Worm (Caenorhabditis elegans) whole organism, L2 larva: ENCODE results near the gene K09C8.7.

Experiments used
- ZK546.5 ChIP-seq: sonication (generic microtip); optimal IDR thresholded peaks from 2 replicates; lab custom pipeline; 2017; ENCODE audit warnings: missing biosample characterization, missing genetic modification characterization
- ceh-82 ChIP-seq: fragments of 150-350 bp; optimal IDR thresholded peaks from 2 replicates; lab custom pipeline; 2014; ENCODE audit warnings: missing biosample characterization, missing genetic modification characterization
- elt-1 ChIP-seq: fragments of 150-350 bp; optimal IDR thresholded peaks from 2 replicates; lab custom pipeline; 2014; ENCODE audit warnings: missing biosample characterization, missing genetic modification characterization
- elt-3 ChIP-seq: sonication (generic microtip); optimal IDR thresholded peaks from 2 replicates; lab custom pipeline; 2017; ENCODE audit warnings: missing biosample characterization, missing genetic modification characterization
- fos-1 ChIP-seq: fragments of 150-350 bp; optimal IDR thresholded peaks from 2 replicates; lab custom pipeline; 2014; ENCODE audit warnings: missing biosample characterization, missing genetic modification characterization
- lin-39 ChIP-seq: fragments of 150-350 bp; optimal IDR thresholded peaks from 2 replicates; lab custom pipeline; 2014; ENCODE audit warnings: missing biosample characterization, missing genetic modification reagents, missing genetic modification characterization
- nhr-10 ChIP-seq: sonication (generic microtip); optimal IDR thresholded peaks from 2 replicates; lab custom pipeline; 2017; ENCODE audit warnings: missing biosample characterization, missing genetic modification characterization
- nhr-21 ChIP-seq: fragments of 150-350 bp; optimal IDR thresholded peaks from 2 replicates; lab custom pipeline; 2014; ENCODE audit warnings: missing biosample characterization, missing genetic modification characterization
- nhr-237 ChIP-seq: fragments of 150-350 bp; optimal IDR thresholded peaks from 2 replicates; lab custom pipeline; 2014; ENCODE audit warnings: missing biosample characterization, missing genetic modification characterization
- skn-1 ChIP-seq: sonication (generic microtip); optimal IDR thresholded peaks from 2 replicates; lab custom pipeline; 2017; ENCODE audit warnings: missing biosample characterization, missing genetic modification characterization
- unc-62 ChIP-seq: fragments of 150-350 bp; optimal IDR thresholded peaks from 2 replicates; lab custom pipeline; 2014; ENCODE audit warnings: missing biosample characterization, missing genetic modification reagents, missing genetic modification characterization
- ztf-1 ChIP-seq: fragments of 200-800 bp; sonication (Bioruptor generic); conservative IDR thresholded peaks from 2 replicates; pipeline ENCODE4 v1.3.6; 2022; ENCODE audit warnings: missing genetic modification characterization, missing compliant biosample characterization
- ztf-11 ChIP-seq: sonication (generic microtip); optimal IDR thresholded peaks from 2 replicates; lab custom pipeline; 2017; ENCODE audit warnings: missing biosample characterization, missing genetic modification characterization
- ztf-4 ChIP-seq: fragments of 150-350 bp; optimal IDR thresholded peaks from 2 replicates; lab custom pipeline; 2014; ENCODE audit warnings: missing biosample characterization, missing genetic modification characterization

DNA sequence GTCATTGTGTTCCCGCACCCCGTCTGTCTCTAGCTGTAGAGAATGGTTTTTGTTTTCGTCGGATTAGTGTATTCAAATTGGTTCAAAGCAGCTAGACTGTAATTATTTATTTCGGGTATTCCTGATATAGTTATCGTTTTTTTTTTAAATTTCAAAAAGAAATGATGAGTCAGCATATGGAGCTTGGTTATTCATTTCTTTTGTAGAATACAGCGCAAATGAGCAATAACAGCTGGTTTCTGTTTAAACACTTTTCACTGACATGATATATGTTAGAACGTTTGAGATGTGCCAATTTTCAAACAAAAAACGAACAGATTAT lies 39.6 kb upstream of the K09C8.7 start:
- TF ChIP-seq fos-1 (no peak), ceh-82 (tag; lab: Kevin White, UChicago) (no peak), nhr-21 (tag; lab: Kevin White, UChicago) (no peak), unc-62 (GFP tag; lab: Kevin White, UChicago) (no peak), ztf-11 (tag; lab: Kevin White, UChicago) (no peak), ztf-4 (tag; lab: Kevin White, UChicago) (no peak), elt-1 (tag; lab: Kevin White, UChicago) (no peak), elt-3 (tag; lab: Kevin White, UChicago) (no peak), skn-1 (tag; lab: Kevin White, UChicago) (no peak), nhr-10 (tag; lab: Kevin White, UChicago) (no peak), ztf-1 (GFP tag; lab: Robert Waterston, UW) (no peak), lin-39 (tag; lab: Kevin White, UChicago) (no peak), ZK546.5 (tag; lab: Kevin White, UChicago) (no peak), nhr-237 (no peak)
